Worm (Caenorhabditis elegans): Measurements from ENCODE around the gene T10G3.1.

DNA sequence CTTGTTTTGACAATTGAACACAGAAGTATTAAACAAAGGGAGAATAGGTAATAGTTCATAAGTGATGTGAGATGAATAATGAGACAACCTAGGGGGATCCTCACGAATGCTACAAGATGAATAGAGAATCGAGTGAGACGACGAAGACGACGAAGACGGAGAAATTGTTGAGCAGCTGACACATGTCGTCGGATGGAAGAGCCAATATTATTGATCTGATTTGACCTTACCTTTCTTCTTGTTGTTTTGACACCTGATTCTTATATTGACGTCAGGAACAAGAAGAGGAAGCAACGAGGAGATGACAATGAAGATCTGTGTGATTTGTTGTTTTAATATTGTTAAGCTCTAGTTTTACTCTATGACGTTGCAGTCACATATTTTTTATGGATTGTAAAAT, at the start of gene T10G3.1:
- TF ChIP-seq flt-1 (GFP tag; IDR thresholded peaks at IDR 0.05), result no peak
- no peak for TF ChIP-seq cog-1 (tag; optimal IDR thresholded peaks at IDR 0.05)
- no peak for TF ChIP-seq T22C8.4 (GFP tag; IDR thresholded peaks at IDR 0.05)
- no peak for TF ChIP-seq med-1 (GFP tag; optimal IDR thresholded peaks at IDR 0.05; ENCODE audit: insufficient read depth)
- no peak for TF ChIP-seq ztf-29 (GFP tag; IDR thresholded peaks at IDR 0.05)
- TF ChIP-seq ref-1 (GFP tag; conservative IDR thresholded peaks at IDR 0.05), result no peak
- TF ChIP-seq tab-1 (GFP tag; IDR thresholded peaks at IDR 0.05), result no peak
- no peak for TF ChIP-seq ztf-23 (GFP tag; IDR thresholded peaks at IDR 0.05)
- no peak for TF ChIP-seq klf-2 (GFP tag; conservative IDR thresholded peaks at IDR 0.05)

Data from whole organism, midembryonic.